Worm (Caenorhabditis elegans) whole organism, young adult: ENCODE data around the gene nsph-3.1.

Source experiments
- F22D6.2 ChIP-seq: sonication (generic microtip); optimal IDR thresholded peaks from 2 replicates; lab custom pipeline; 2016; ENCODE audit warnings: mild to moderate bottlenecking, missing genetic modification characterization, missing compliant biosample characterization
- K11D2.4 ChIP-seq: fragments of 200-800 bp; sonication (Bioruptor generic); IDR thresholded peaks from 2 replicates; pipeline ENCODE4 v1.3.6; 2022; ENCODE audit warnings: missing genetic modification reagents, missing genetic modification characterization, missing compliant biosample characterization
- akir-1 ChIP-seq: fragments of 200-800 bp; sonication (Bioruptor generic); optimal IDR thresholded peaks from 2 replicates; lab custom pipeline; 2018; ENCODE audit warnings: mild to moderate bottlenecking, missing genetic modification characterization, moderate library complexity, missing compliant biosample characterization
- ama-1 ChIP-seq, 3 experiments: fragments of 150-350 bp in 1 of 3; sonication (generic microtip) in 2 of 3; optimal IDR thresholded peaks; 2 replicates each; lab custom pipeline; 2014 to 2018; ENCODE audit warnings: missing biosample characterization in 2 of 3, missing genetic modification characterization in 2 of 3, missing genetic modification reagents in 2 of 3
- dpl-1 ChIP-seq: fragments of 150-350 bp; optimal IDR thresholded peaks from 2 replicates; lab custom pipeline; 2014; ENCODE audit warnings: missing biosample characterization, missing genetic modification reagents, missing genetic modification characterization
- lin-26 ChIP-seq: fragments of 200-800 bp; sonication (Bioruptor generic); IDR thresholded peaks from 2 replicates; pipeline ENCODE4 v1.3.6; 2022; ENCODE audit warnings: missing genetic modification reagents, missing genetic modification characterization, missing compliant biosample characterization
- madf-3 ChIP-seq: fragments of 200-800 bp; sonication (Bioruptor generic); IDR thresholded peaks from 2 replicates; pipeline ENCODE4 v1.3.6; 2022; ENCODE audit warnings: missing genetic modification reagents, missing genetic modification characterization, missing compliant biosample characterization
- pbrm-1 ChIP-seq: fragments of 200-800 bp; sonication (Bioruptor generic); IDR thresholded peaks from 2 replicates; pipeline ENCODE4 v1.3.6; 2022; ENCODE audit warnings: missing genetic modification reagents, missing genetic modification characterization, missing compliant biosample characterization
- pha-4 ChIP-seq: fragments of 150-350 bp; sonication (generic microtip); optimal IDR thresholded peaks from 2 replicates; lab custom pipeline; 2014; ENCODE audit warnings: missing biosample characterization, missing genetic modification reagents, missing genetic modification characterization
- rec-8 ChIP-seq, 2 experiments: sonication (generic microtip); optimal IDR thresholded peaks; 2 replicates each; lab custom pipeline; 2016; ENCODE audit warnings: mild to moderate bottlenecking in 2 of 2, missing genetic modification characterization in 2 of 2, missing genetic modification reagents in 2 of 2, missing genotype in 2 of 2, missing biosample characterization in 1 of 2, missing compliant biosample characterization in 1 of 2, moderate library complexity in 1 of 2
- sea-2 ChIP-seq: fragments of 200-800 bp; sonication (Bioruptor generic); IDR thresholded peaks from 2 replicates; pipeline ENCODE4 v1.3.6; 2022; ENCODE audit warnings: missing genetic modification characterization, missing compliant biosample characterization

DNA sequence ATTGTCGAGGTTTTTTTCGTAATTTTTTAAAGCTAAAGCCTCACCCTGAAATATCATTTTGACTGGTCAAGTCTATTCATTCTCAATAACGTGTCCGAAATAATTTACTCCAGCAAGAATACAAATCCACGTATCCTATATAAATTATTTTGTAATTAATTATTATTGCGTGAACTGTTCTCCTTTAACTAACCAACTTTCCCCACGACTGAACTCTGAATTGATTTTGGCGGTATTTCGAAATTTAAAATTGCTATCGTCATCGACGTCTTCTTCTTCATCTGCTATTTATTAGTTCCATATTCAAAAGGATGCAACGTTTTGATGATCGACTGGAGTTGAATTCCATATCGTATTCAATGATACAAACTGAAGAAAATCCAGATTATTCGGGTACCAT lies 16.7 kb downstream of the nsph-3.1 start, which contains the start of the genes aqp-3 and Y69E1A.8:
- TF ChIP-seq pbrm-1 (GFP tag; lab: Robert Waterston, UW): no peak
- TF ChIP-seq ama-1 (optimal IDR thresholded peaks at IDR 0.05; lab: Kevin White, UChicago): no peak
- no peak for TF ChIP-seq ama-1 (GFP tag; optimal IDR thresholded peaks at IDR 0.05; lab: Kevin White, UChicago)
- TF ChIP-seq rec-8 (tag; optimal IDR thresholded peaks at IDR 0.05; lab: Kevin White, UChicago): no peak
- no peak for TF ChIP-seq sea-2 (GFP tag; lab: Robert Waterston, UW)
- no peak for TF ChIP-seq pha-4 (tag; lab: Kevin White, UChicago)
- no peak for TF ChIP-seq dpl-1 (GFP tag; lab: Kevin White, UChicago)
- TF ChIP-seq akir-1: no peak
- no peak for TF ChIP-seq madf-3 (GFP tag; lab: Robert Waterston, UW)
- no peak for TF ChIP-seq F22D6.2 (tag; lab: Kevin White, UChicago)
- TF ChIP-seq K11D2.4 (GFP tag; lab: Robert Waterston, UW): no peak
- no peak for TF ChIP-seq lin-26 (GFP tag; lab: Robert Waterston, UW)
